Worm (Caenorhabditis elegans): ENCODE results near the gene T22B7.4.

T22B7.4 gene

ce11 chrX:5629941-5630340 lies 11.3 kb downstream of the T22B7.4 start, which contains the start of gene argn-1 (continued):
- peak; percentile 96 for TF ChIP-seq mxl-3 (GFP tag; optimal IDR thresholded peaks at IDR 0.05)
- TF ChIP-seq zip-2 (tag; optimal IDR thresholded peaks at IDR 0.05), result no peak
- TF ChIP-seq nhr-25 (tag; optimal IDR thresholded peaks at IDR 0.05; ENCODE audit: borderline replicate concordance, insufficient read depth), result peak; percentile 53
- no peak for TF ChIP-seq mdt-29 (GFP tag; IDR thresholded peaks at IDR 0.05)
- TF ChIP-seq hlh-30 (tag; optimal IDR thresholded peaks at IDR 0.05; ENCODE audit: insufficient read depth), result peak; percentile 75
- TF ChIP-seq Y105C5A.15 (GFP tag; IDR thresholded peaks at IDR 0.05), result no peak
- TF ChIP-seq unc-130 (GFP tag; optimal IDR thresholded peaks at IDR 0.05), result no peak
- TF ChIP-seq fos-1 (tag; optimal IDR thresholded peaks at IDR 0.05), result no peak
- TF ChIP-seq zag-1 (tag; optimal IDR thresholded peaks at IDR 0.05), result no peak
- 0 out of 4 replicates have a peak, but pooled peaks of 1 of the 2 experiments have one; percentile 17 for TF ChIP-seq madf-5 (GFP tag; IDR thresholded peaks at IDR 0.05)
- no peak for TF ChIP-seq T26A8.4 (GFP tag; IDR thresholded peaks at IDR 0.05)
- TF ChIP-seq nhr-77 (tag; optimal IDR thresholded peaks at IDR 0.05), result no peak
- TF ChIP-seq nhr-28 (tag; optimal IDR thresholded peaks at IDR 0.05), result peak; percentile 82
- no peak for TF ChIP-seq ceh-82 (tag; optimal IDR thresholded peaks at IDR 0.05)

DNA sequence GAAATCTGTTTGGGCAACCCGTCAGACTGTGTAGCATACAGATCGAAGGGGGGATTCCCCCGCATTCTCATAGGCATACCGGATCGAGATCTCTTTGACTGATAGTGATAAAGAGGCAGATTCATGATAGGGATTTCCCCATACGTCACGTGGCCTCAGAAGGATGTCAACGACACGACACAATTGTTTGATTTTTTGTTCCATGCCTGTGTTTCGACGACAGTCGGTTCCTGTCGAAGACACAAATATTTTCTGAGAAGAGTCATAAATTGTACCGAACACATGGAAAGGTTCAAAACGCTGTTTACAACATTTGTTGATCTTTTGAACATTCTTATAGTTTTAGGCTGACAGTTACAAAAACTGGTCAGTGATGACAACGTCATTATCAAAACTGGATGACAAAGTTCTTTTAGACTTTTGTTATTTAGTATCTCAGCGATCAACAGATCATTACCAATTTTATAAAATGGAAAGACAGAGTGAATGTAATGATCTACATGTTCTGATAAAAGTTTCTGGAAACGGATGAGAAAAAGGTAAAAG lies 12.7 kb downstream of the T22B7.4 start:
- TF ChIP-seq lin-39 (tag; optimal IDR thresholded peaks at IDR 0.05), result no peak
- TF ChIP-seq unc-62 (GFP tag; optimal IDR thresholded peaks at IDR 0.05 in 1 of 2), result peak in 1 of 2 experiments; percentile 95
- TF ChIP-seq unc-62 (tag; optimal IDR thresholded peaks at IDR 0.05), result no peak
- no peak for TF ChIP-seq madf-9 (GFP tag; conservative IDR thresholded peaks at IDR 0.05)
- no peak for TF ChIP-seq skn-1 (tag; optimal IDR thresholded peaks at IDR 0.05)
- TF ChIP-seq zip-2 (tag; optimal IDR thresholded peaks at IDR 0.05), result no peak
- peak; percentile 36 for TF ChIP-seq cey-2 (tag; optimal IDR thresholded peaks at IDR 0.05; ENCODE audit: borderline replicate concordance, insufficient read depth)
- peak; percentile 41 for TF ChIP-seq nhr-28 (tag; optimal IDR thresholded peaks at IDR 0.05)
- no peak for TF ChIP-seq nhr-41 (GFP tag; IDR thresholded peaks at IDR 0.05)
- TF ChIP-seq ces-1 (GFP tag; optimal IDR thresholded peaks at IDR 0.05), result no peak
- no peak for TF ChIP-seq lin-1 (GFP tag; IDR thresholded peaks at IDR 0.05)
- no peak for TF ChIP-seq duxl-1 (tag; optimal IDR thresholded peaks at IDR 0.05; ENCODE audit: poor library complexity)
- no peak for TF ChIP-seq hlh-11 (tag; optimal IDR thresholded peaks at IDR 0.05)
- TF ChIP-seq dve-1 (tag; optimal IDR thresholded peaks at IDR 0.05; ENCODE audit: insufficient read depth), result no peak
- no peak for TF ChIP-seq pqm-1 (tag; optimal IDR thresholded peaks at IDR 0.05)
- no peak for TF ChIP-seq Y48G9A.11 (GFP tag; IDR thresholded peaks at IDR 0.05)
- no peak for TF ChIP-seq nhr-10 (tag; optimal IDR thresholded peaks at IDR 0.05)
- TF ChIP-seq lin-13 (GFP tag; optimal IDR thresholded peaks at IDR 0.05), result no peak
- no peak for TF ChIP-seq vab-7 (GFP tag; IDR thresholded peaks at IDR 0.05)
- no peak for TF ChIP-seq nhr-237 (tag; optimal IDR thresholded peaks at IDR 0.05)
- TF ChIP-seq ztf-7 (tag; optimal IDR thresholded peaks at IDR 0.05), result no peak
- TF ChIP-seq hmg-1.1 (GFP tag; IDR thresholded peaks at IDR 0.05), result no peak
- TF ChIP-seq nhr-48 (tag; optimal IDR thresholded peaks at IDR 0.05), result peak; percentile 86
- no peak for TF ChIP-seq unc-130 (GFP tag; optimal IDR thresholded peaks at IDR 0.05)
- TF ChIP-seq egl-27 (tag; optimal IDR thresholded peaks at IDR 0.05), result no peak
- peak; percentile 27 to 81 for TF ChIP-seq mdl-1 (tag; optimal IDR thresholded peaks at IDR 0.05)
- no peak for TF ChIP-seq tag-97 (GFP tag; IDR thresholded peaks at IDR 0.05)
- no peak for TF ChIP-seq arid-1 (GFP tag; conservative IDR thresholded peaks at IDR 0.05)
- TF ChIP-seq lin-38 (GFP tag; IDR thresholded peaks at IDR 0.05), result no peak
- TF ChIP-seq ZK337.2 (GFP tag; IDR thresholded peaks at IDR 0.05), result no peak
- TF ChIP-seq ceh-28 (tag; optimal IDR thresholded peaks at IDR 0.05), result no peak
- TF ChIP-seq daf-19 (GFP tag; conservative IDR thresholded peaks at IDR 0.05), result no peak
- no peak for TF ChIP-seq zag-1 (tag; optimal IDR thresholded peaks at IDR 0.05)
- TF ChIP-seq dmd-6 (GFP tag; IDR thresholded peaks at IDR 0.05), result peak; percentile 55
- TF ChIP-seq madf-5 (GFP tag; IDR thresholded peaks at IDR 0.05), result no peak
- no peak for TF ChIP-seq nhr-6 (tag; optimal IDR thresholded peaks at IDR 0.05)
- TF ChIP-seq R02D3.7 (tag; optimal IDR thresholded peaks at IDR 0.05), result no peak
- no peak for TF ChIP-seq dmd-8 (GFP tag; IDR thresholded peaks at IDR 0.05)
- no peak for TF ChIP-seq gei-8 (GFP tag; optimal IDR thresholded peaks at IDR 0.05)
- TF ChIP-seq aha-1 (tag), result peak; percentile 90
- no peak for TF ChIP-seq dpl-1 (GFP tag; optimal IDR thresholded peaks at IDR 0.05)

All from whole organism, L4 larva.